Worm (Caenorhabditis elegans): ENCODE results near the gene C24A3.4.

Gene C24A3.4

ce11 chrX:8971461-8971860 lies 20.7 kb upstream of the C24A3.4 start (continued):
- TF ChIP-seq ceh-63 (GFP tag; optimal IDR thresholded peaks at IDR 0.05) (no peak), xbp-1 (tag; optimal IDR thresholded peaks at IDR 0.05) (peak; percentile 45), pax-3 (tag; optimal IDR thresholded peaks at IDR 0.05) (no peak), aha-1 (tag; optimal IDR thresholded peaks at IDR 0.05) (no peak), ztf-4 (tag; optimal IDR thresholded peaks at IDR 0.05) (no peak), efl-3 (GFP tag; optimal IDR thresholded peaks at IDR 0.05) (no peak), nhr-76 (tag; optimal IDR thresholded peaks at IDR 0.05) (no peak), nhr-12 (tag; optimal IDR thresholded peaks at IDR 0.05) (no peak), hlh-4 (tag; optimal IDR thresholded peaks at IDR 0.05) (no peak), efl-1 (optimal IDR thresholded peaks at IDR 0.05) (peak in 1 of 2 experiments; percentile 3), efl-1 (GFP tag; optimal IDR thresholded peaks at IDR 0.05 in 1 of 2) (peak in 1 of 2 experiments; percentile 66), fkh-10 (GFP tag; optimal IDR thresholded peaks at IDR 0.05) (no peak), mef-2 (tag; optimal IDR thresholded peaks at IDR 0.05) (no peak), jun-1 (tag; optimal IDR thresholded peaks at IDR 0.05) (no peak)

DNA sequence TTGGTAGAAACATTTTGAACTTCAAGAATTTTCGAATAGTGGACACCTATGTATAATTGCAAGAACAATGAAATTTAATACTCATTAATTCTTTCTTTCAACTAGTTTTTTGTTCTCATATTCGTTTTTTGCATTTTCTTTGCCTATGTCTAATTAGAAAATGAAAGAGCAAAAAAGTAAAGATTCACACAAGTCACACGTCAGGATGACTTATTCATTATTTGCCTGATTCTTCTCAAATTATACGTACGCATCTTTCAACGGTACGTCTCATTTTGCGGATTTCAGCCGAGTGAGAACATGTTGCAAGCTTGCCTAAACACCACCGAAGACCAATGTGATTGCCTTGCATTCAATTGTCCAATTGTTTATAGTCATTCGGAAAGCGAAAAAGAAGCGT lies 11.5 kb upstream of the C24A3.4 start, which contains the start of gene nmur-1:
TSS of gene nmur-1 (plus strand) at position 301 of the 400 bp plus-strand sequence.
- TF ChIP-seq aha-1 (tag; optimal IDR thresholded peaks at IDR 0.05) (no peak), ztf-11 (tag; optimal IDR thresholded peaks at IDR 0.05) (no peak), lin-14 (GFP tag; optimal IDR thresholded peaks at IDR 0.05) (peak; percentile 14), egl-13 (tag; optimal IDR thresholded peaks at IDR 0.05) (no peak), lin-39 (tag; optimal IDR thresholded peaks at IDR 0.05) (no peak), irx-1 (tag; optimal IDR thresholded peaks at IDR 0.05) (no peak)

- peak; percentile 40 for TF ChIP-seq nhr-19 (GFP tag; conservative IDR thresholded peaks at IDR 0.05)
- TF ChIP-seq ceh-82 (tag; optimal IDR thresholded peaks at IDR 0.05) = no peak
- peak; percentile 56 for TF ChIP-seq snu-23 (GFP tag; optimal IDR thresholded peaks at IDR 0.05)
- TF ChIP-seq blmp-1 (tag; optimal IDR thresholded peaks at IDR 0.05) = no peak
- no peak for TF ChIP-seq sptf-1 (tag; optimal IDR thresholded peaks at IDR 0.05)
- TF ChIP-seq lin-15B (tag; optimal IDR thresholded peaks at IDR 0.05) = no peak
- TF ChIP-seq aly-2 (tag; optimal IDR thresholded peaks at IDR 0.05) = no peak
- peak; percentile 91 for TF ChIP-seq lin-14 (GFP tag; optimal IDR thresholded peaks at IDR 0.05)
- no peak for TF ChIP-seq lin-39 (tag; optimal IDR thresholded peaks at IDR 0.05)
- no peak for TF ChIP-seq sup-37 (GFP tag; optimal IDR thresholded peaks at IDR 0.05)
- TF ChIP-seq nhr-71 (tag; optimal IDR thresholded peaks at IDR 0.05) = peak; percentile 62
- no peak for TF ChIP-seq F16B12.6 (tag; optimal IDR thresholded peaks at IDR 0.05)
- peak; percentile 54 for TF ChIP-seq nhr-20 (tag; optimal IDR thresholded peaks at IDR 0.05)
- TF ChIP-seq hlh-17 (GFP tag; optimal IDR thresholded peaks at IDR 0.05; ENCODE audit: borderline replicate concordance) = no peak
- TF ChIP-seq aha-1 (tag; optimal IDR thresholded peaks at IDR 0.05) = no peak
- no peak for TF ChIP-seq unc-30 (tag; optimal IDR thresholded peaks at IDR 0.05)
- TF ChIP-seq egl-27 (tag; optimal IDR thresholded peaks at IDR 0.05) = no peak
- TF ChIP-seq mdl-1 (tag; optimal IDR thresholded peaks at IDR 0.05) = peak in 1 of 2 experiments; percentile 49
- TF ChIP-seq ceh-88 (GFP tag; IDR thresholded peaks at IDR 0.05) = no peak
- TF ChIP-seq alr-1 (tag; optimal IDR thresholded peaks at IDR 0.05; ENCODE audit: borderline replicate concordance) = no peak
- TF ChIP-seq rnt-1 (tag; optimal IDR thresholded peaks at IDR 0.05) = peak; percentile 51
- no peak for TF ChIP-seq ceh-63 (GFP tag; optimal IDR thresholded peaks at IDR 0.05)
- TF ChIP-seq Y116A8C.19 (tag; optimal IDR thresholded peaks at IDR 0.05; ENCODE audit: borderline replicate concordance) = no peak
- no peak for TF ChIP-seq xbp-1 (tag; optimal IDR thresholded peaks at IDR 0.05)
- no peak for TF ChIP-seq nhr-28 (tag; optimal IDR thresholded peaks at IDR 0.05)
- TF ChIP-seq nhr-76 (tag; optimal IDR thresholded peaks at IDR 0.05) = no peak
- no peak for TF ChIP-seq lin-35 (GFP tag; optimal IDR thresholded peaks at IDR 0.05)
- no peak for TF ChIP-seq elt-3 (tag; optimal IDR thresholded peaks at IDR 0.05)
- TF ChIP-seq ama-1 (optimal IDR thresholded peaks at IDR 0.05) = no peak
- no peak for TF ChIP-seq ces-1 (GFP tag; optimal IDR thresholded peaks at IDR 0.05)
- no peak for TF ChIP-seq tlp-1 (tag; optimal IDR thresholded peaks at IDR 0.05)
- TF ChIP-seq nhr-85 (tag) = no peak
- TF ChIP-seq lsy-2 (tag; optimal IDR thresholded peaks at IDR 0.05) = peak in 1 of 2 experiments; percentile 31
- peak; percentile 98 for TF ChIP-seq pag-3 (tag; optimal IDR thresholded peaks at IDR 0.05; ENCODE audit: borderline replicate concordance, insufficient read depth)
- no peak for TF ChIP-seq jun-1 (tag; optimal IDR thresholded peaks at IDR 0.05)
- no peak for TF ChIP-seq nhr-11 (tag; optimal IDR thresholded peaks at IDR 0.05)
- no peak for TF ChIP-seq ztf-4 (tag; optimal IDR thresholded peaks at IDR 0.05)
These were observed 5.8 kb upstream of the C24A3.4 start for ce11 chrX:8986452-8986851.
